Worm (Caenorhabditis elegans): ENCODE data around the gene got-1.2.

ce11 chrX:16826500-16826899, 33.6 kb upstream of the got-1.2 start:
- no peak for TF ChIP-seq pqm-1 (tag; optimal IDR thresholded peaks at IDR 0.05)
- TF ChIP-seq lim-6 (tag; optimal IDR thresholded peaks at IDR 0.05), result no peak
- no peak for TF ChIP-seq unc-55 (GFP tag; optimal IDR thresholded peaks at IDR 0.05)
- TF ChIP-seq pha-4 (tag; optimal IDR thresholded peaks at IDR 0.05), result no peak
- TF ChIP-seq hlh-30 (tag; optimal IDR thresholded peaks at IDR 0.05; ENCODE audit: insufficient read depth), result no peak
- TF ChIP-seq ceh-24 (tag; optimal IDR thresholded peaks at IDR 0.05), result no peak
- no peak for TF ChIP-seq tbx-2 (tag; optimal IDR thresholded peaks at IDR 0.05)
